Worm (Caenorhabditis elegans) whole organism, midembryonic: ENCODE results near the gene R07E5.17.

Experiments used
- T22C8.4 ChIP-seq: fragments of 200-800 bp; sonication (Bioruptor generic); IDR thresholded peaks from 2 replicates; pipeline ENCODE4 v1.3.6; 2022; ENCODE audit warnings: missing genetic modification characterization, missing compliant biosample characterization
- cog-1 ChIP-seq: sonication (generic microtip); optimal IDR thresholded peaks from 2 replicates; lab custom pipeline; 2016; ENCODE audit warnings: missing genetic modification characterization, missing compliant biosample characterization
- flt-1 ChIP-seq: fragments of 200-800 bp; sonication (Bioruptor generic); IDR thresholded peaks from 2 replicates; pipeline ENCODE4 v1.3.6; 2022; ENCODE audit warnings: missing genetic modification characterization, missing compliant biosample characterization
- klf-2 ChIP-seq: fragments of 200-800 bp; sonication (Bioruptor generic); conservative IDR thresholded peaks from 2 replicates; pipeline ENCODE4 v1.3.6; 2022; ENCODE audit warnings: missing genetic modification reagents, missing genetic modification characterization, missing compliant biosample characterization
- med-1 ChIP-seq: sonication (generic microtip); optimal IDR thresholded peaks from 2 replicates; lab custom pipeline; 2017; ENCODE audit warnings: missing genetic modification characterization, mild to moderate bottlenecking, missing compliant biosample characterization, antibody characterized with exemption, missing genetic modification reagents; ENCODE audit not compliant: insufficient read depth
- ref-1 ChIP-seq: fragments of 200-800 bp; sonication (Bioruptor generic); conservative IDR thresholded peaks from 2 replicates; pipeline ENCODE4 v1.3.6; 2022; ENCODE audit warnings: missing genetic modification reagents, missing genetic modification characterization, missing compliant biosample characterization
- tab-1 ChIP-seq: fragments of 200-800 bp; sonication (Bioruptor generic); IDR thresholded peaks from 2 replicates; pipeline ENCODE4 v1.3.6; 2022; ENCODE audit warnings: missing genetic modification characterization, missing compliant biosample characterization
- ztf-23 ChIP-seq: fragments of 200-800 bp; sonication (Bioruptor generic); IDR thresholded peaks from 2 replicates; pipeline ENCODE4 v1.3.6; 2022; ENCODE audit warnings: missing genetic modification reagents, missing genetic modification characterization, missing compliant biosample characterization
- ztf-29 ChIP-seq: fragments of 200-800 bp; sonication (Bioruptor generic); IDR thresholded peaks from 2 replicates; pipeline ENCODE4 v1.3.6; 2022; ENCODE audit warnings: missing genetic modification reagents, missing genetic modification characterization, missing compliant biosample characterization

The R07E5.17 gene

DNA sequence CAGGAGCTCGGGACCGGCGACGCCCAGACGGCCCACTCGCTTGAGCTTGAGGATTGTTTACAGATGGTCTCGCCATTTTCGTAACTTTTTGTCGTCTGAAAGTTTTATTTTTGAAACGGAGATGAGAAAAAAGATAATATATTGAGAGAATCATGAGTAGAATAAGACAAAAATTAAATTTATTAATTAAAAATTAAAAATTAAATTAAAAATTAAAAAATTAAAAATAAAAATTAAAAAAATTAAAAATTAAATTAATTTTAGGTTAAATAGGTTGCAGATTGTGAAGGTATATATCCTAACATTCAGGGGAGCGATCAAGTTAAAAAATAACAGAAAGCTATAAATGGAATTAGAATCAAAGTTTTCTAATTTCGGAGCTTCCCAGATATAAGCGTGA, 24.5 kb downstream of the R07E5.17 start, which contains the start of gene B0284.3:
B0284.3 (minus strand) TSS at position 101 of the 400 bp plus-strand sequence.
- TF ChIP-seq tab-1 (no peak), T22C8.4 (GFP tag; lab: Robert Waterston, UW) (no peak), cog-1 (tag; lab: Kevin White, UChicago) (no peak), med-1 (GFP tag; lab: Kevin White, UChicago) (no peak), klf-2 (GFP tag; lab: Robert Waterston, UW) (no peak), ztf-23 (GFP tag; lab: Robert Waterston, UW) (no peak), ztf-29 (GFP tag; lab: Robert Waterston, UW) (no peak), flt-1 (GFP tag; lab: Robert Waterston, UW) (no peak), ref-1 (GFP tag; lab: Robert Waterston, UW) (no peak)

DNA sequence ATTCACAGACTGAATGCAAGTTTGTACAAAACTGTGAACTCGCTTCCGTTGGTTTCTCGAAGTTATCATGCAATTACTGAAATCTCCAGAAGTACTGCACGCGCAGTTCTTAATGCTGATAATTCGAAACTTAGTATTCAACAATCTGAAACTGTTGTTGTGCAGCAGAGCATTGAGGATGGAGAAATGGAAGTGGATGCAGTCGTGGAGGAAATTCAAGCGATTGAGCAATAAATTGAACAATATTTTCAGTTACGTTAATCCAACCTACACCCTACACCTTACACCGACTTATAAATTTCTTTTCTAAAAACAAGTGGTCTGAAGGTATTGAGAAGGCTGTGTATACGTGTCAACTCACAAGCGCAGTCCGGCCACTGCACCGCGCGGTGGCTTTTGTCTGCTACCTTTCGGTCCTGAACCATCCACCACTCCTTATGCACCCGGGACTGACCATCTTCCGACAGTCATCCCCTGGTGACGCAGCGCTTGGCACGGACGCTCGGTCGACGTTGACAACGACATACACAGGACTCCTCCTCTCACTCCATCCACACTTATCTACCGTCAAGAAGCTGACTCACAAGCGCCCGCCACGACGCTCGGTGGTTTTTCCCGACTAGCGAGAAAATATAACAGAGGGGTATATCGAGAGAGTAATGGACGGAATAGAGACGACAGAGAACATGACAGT, 25.5 kb downstream of the R07E5.17 start:
- TF ChIP-seq ref-1 (GFP tag; lab: Robert Waterston, UW) (peak; percentile 50; the same call in 1 of the 2 replicates), T22C8.4 (GFP tag; lab: Robert Waterston, UW) (peak; percentile 42), ztf-23 (GFP tag; lab: Robert Waterston, UW) (peak; percentile 83), ztf-29 (GFP tag; lab: Robert Waterston, UW) (peak; percentile 83), cog-1 (tag; lab: Kevin White, UChicago) (peak; percentile 56), flt-1 (GFP tag; lab: Robert Waterston, UW) (peak; percentile 91), med-1 (GFP tag; lab: Kevin White, UChicago) (peak; percentile 5), klf-2 (GFP tag; lab: Robert Waterston, UW) (peak; percentile 66), tab-1 (peak; percentile 83)

DNA sequence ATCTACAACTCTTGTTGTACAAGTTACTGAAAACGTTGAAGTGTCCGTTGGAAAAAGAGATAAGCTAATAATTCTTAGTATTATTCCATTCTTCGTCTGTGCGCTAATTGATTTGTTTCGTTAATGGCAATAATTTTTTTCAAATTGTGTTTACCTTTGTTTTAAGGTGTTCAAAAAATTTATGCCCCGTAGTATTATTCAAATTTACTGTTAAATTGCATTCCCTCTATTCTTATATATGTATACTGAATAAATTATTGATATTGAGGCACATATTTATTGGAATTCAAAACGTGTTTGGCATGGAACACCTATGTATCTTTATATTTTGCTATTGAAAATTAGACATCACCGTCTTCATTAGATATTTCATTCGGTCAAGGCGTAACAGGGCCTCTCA, 29.4 kb downstream of the R07E5.17 start, which contains the start of gene pals-26:
pals-26 (plus strand) TSS at position 301 of the 400 bp plus-strand sequence.
- TF ChIP-seq med-1 (GFP tag; lab: Kevin White, UChicago), result no peak
- TF ChIP-seq klf-2 (GFP tag; lab: Robert Waterston, UW), result no peak

DNA sequence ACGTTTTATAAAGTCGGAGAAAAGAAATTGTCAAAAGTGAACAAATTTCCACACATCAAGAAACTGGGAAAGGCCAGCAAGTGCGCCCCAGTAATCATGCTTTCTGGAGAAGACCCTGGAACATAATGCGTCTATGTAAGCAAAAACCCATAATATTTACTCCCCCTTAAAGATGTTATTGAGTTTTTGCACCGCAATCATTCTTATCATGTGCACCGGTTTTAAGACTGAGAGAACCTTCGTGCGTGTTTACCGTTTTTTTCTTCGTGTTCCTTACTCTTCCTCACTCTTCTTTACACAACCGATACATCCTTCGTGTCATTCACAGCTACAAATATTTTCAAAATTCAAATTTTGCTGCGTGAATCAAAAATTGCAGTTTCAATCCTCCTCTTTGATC, 31.3 kb downstream of the R07E5.17 start:
- TF ChIP-seq tab-1 (no peak), T22C8.4 (GFP tag; lab: Robert Waterston, UW) (no peak), flt-1 (GFP tag; lab: Robert Waterston, UW) (no peak), med-1 (GFP tag; lab: Kevin White, UChicago) (no peak), ztf-29 (GFP tag; lab: Robert Waterston, UW) (no peak), ztf-23 (GFP tag; lab: Robert Waterston, UW) (no peak), ref-1 (GFP tag; lab: Robert Waterston, UW) (no peak), klf-2 (GFP tag; lab: Robert Waterston, UW) (no peak), cog-1 (tag; lab: Kevin White, UChicago) (no peak)

DNA sequence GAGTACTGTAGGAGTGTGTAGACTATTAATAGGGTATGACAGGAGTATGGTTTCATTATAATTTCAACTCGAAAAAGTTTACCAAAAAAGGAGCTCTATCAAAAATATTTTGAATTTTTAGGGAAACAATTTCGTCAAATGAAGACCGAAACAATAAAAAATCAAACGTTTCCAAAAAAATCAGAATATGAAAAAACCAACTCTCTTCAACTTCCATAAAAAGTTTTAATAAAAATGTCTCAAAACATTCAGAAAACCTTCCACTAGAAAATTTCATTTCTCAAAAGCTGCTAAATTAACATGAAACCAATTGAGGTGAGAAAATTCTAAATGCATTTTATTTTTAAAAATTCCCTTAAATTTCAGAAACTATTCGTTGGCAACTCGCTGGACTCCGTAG, 33.7 kb downstream of the R07E5.17 start, which contains the start of gene ckb-3:
ckb-3 (plus strand) TSS at position 301 of the 400 bp plus-strand sequence.
- TF ChIP-seq ref-1 (GFP tag; lab: Robert Waterston, UW) (no peak), flt-1 (GFP tag; lab: Robert Waterston, UW) (no peak), tab-1 (no peak), ztf-23 (GFP tag; lab: Robert Waterston, UW) (no peak)

DNA sequence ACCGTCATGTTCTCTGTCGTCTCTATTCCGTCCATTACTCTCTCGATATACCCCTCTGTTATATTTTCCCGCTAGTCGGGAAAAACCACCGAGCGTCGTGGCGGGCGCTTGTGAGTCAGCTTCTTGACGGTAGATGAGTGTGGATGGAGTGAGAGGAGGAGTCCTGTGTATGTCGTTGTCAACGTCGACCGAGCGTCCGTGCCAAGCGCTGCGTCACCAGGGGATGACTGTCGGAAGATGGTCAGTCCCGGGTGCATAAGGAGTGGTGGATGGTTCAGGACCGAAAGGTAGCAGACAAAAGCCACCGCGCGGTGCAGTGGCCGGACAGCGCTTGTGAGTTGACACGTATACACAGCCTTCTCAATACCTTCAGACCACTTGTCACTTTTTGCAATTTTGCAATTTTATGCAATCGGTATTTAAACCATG, 34.8 kb downstream of the R07E5.17 start:
- TF ChIP-seq flt-1 (GFP tag; lab: Robert Waterston, UW) (peak; percentile 93), ref-1 (GFP tag; lab: Robert Waterston, UW) (peak; percentile 63), cog-1 (tag; lab: Kevin White, UChicago) (peak; percentile 27), tab-1 (peak; percentile 87), klf-2 (GFP tag; lab: Robert Waterston, UW) (0 out of 2 replicates have a peak, but pooled peaks have one; percentile 62), ztf-23 (GFP tag; lab: Robert Waterston, UW) (peak; percentile 85), T22C8.4 (GFP tag; lab: Robert Waterston, UW) (peak; percentile 66; the same call in 1 of the 2 replicates), ztf-29 (GFP tag; lab: Robert Waterston, UW) (0 out of 2 replicates have a peak, but pooled peaks have one; percentile 56)

DNA sequence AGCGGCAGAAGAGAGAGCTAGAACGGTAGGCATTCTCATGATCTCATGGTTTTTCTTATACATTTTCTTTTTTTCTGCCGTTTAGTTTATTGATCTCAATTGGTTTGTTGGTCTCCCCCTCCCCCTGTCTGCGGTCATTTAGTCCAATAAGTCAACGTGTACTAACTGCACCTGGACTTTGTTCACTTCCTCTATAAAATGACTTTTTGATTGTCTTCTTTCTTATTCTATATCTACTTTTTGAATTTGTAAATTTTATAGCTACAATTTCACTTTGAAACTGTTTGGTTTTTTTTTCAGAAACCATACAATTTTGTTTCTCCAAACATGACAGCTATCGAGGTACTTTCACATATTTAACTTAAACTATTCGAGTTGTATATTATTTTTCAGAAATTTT, 36.6 kb downstream of the R07E5.17 start, which contains the start of gene ckb-2:
ckb-2 (plus strand) TSS at position 301 of the 400 bp plus-strand sequence.
- no peak for TF ChIP-seq ztf-23 (GFP tag; lab: Robert Waterston, UW)
- no peak for TF ChIP-seq T22C8.4 (GFP tag; lab: Robert Waterston, UW)
- TF ChIP-seq ref-1 (GFP tag; lab: Robert Waterston, UW), result no peak
- TF ChIP-seq tab-1, result no peak
- TF ChIP-seq ztf-29 (GFP tag; lab: Robert Waterston, UW), result no peak
- TF ChIP-seq klf-2 (GFP tag; lab: Robert Waterston, UW), result no peak
- no peak for TF ChIP-seq flt-1 (GFP tag; lab: Robert Waterston, UW)
- TF ChIP-seq cog-1 (tag; lab: Kevin White, UChicago), result no peak
- TF ChIP-seq med-1 (GFP tag; lab: Kevin White, UChicago), result no peak

DNA sequence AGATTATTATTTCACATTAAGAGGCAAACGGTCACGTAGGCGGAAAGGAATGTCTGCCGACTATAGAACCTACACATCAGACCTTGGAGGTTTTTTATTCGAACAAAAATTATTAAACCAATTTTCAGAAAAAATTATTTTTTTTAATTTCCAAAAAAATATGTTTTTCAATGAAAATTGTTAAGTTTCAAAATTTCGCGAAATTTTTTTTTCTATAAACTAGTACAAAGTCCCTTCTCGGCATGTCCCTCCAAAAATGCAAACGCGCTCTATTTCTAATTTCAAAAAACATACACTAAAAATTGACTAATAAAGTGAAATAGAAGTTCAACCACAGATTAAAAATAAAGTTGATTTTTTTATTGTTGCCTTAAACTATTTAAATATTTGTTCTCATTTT, 39.3 kb downstream of the R07E5.17 start, which contains the start of gene ckb-1:
ckb-1 (plus strand) TSS at position 301 of the 400 bp plus-strand sequence.
- TF ChIP-seq tab-1 (no peak), klf-2 (GFP tag; lab: Robert Waterston, UW) (no peak), flt-1 (GFP tag; lab: Robert Waterston, UW) (no peak), T22C8.4 (GFP tag; lab: Robert Waterston, UW) (no peak), ref-1 (GFP tag; lab: Robert Waterston, UW) (no peak), ztf-23 (GFP tag; lab: Robert Waterston, UW) (no peak), cog-1 (tag; lab: Kevin White, UChicago) (no peak), med-1 (GFP tag; lab: Kevin White, UChicago) (no peak), ztf-29 (GFP tag; lab: Robert Waterston, UW) (no peak)

DNA sequence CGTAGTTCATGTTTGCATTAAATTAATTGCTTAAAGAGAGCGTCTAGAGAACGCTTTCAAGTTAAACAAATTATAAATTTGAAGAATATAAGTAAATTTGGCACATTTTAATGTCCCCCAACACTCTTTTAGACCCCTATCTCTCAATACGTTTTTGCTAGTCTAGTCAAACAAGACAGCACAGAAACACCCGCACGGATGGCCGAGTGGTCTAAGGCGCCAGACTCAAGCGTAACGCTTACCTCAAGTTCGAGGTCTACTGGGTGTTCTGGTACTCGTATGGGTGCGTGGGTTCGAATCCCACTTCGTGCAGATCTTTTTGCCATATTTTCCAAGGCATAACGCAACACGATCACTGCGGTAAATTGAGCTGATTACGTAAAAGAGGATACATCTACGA, 41.9 kb downstream of the R07E5.17 start:
- TF ChIP-seq klf-2 (GFP tag; lab: Robert Waterston, UW), result no peak
- TF ChIP-seq flt-1 (GFP tag; lab: Robert Waterston, UW), result 0 out of 2 replicates have a peak, but pooled peaks have one; percentile 6
